Worm (Caenorhabditis elegans) whole organism, L3 larva: ENCODE measurements around the gene cpr-1.

Experiments used
- fos-1 ChIP-seq: fragments of 150-350 bp; optimal IDR thresholded peaks from 2 replicates; lab custom pipeline; 2014; ENCODE audit warnings: missing biosample characterization, missing genetic modification characterization
- lin-15B ChIP-seq: fragments of 150-350 bp; optimal IDR thresholded peaks from 2 replicates; lab custom pipeline; 2014; ENCODE audit warnings: missing biosample characterization, missing genetic modification characterization
- nhr-77 ChIP-seq: fragments of 150-350 bp; optimal IDR thresholded peaks from 2 replicates; lab custom pipeline; 2014; ENCODE audit warnings: missing biosample characterization, missing genetic modification characterization
- tbx-2 ChIP-seq: sonication (generic microtip); optimal IDR thresholded peaks from 2 replicates; lab custom pipeline; 2016; ENCODE audit warnings: mild to moderate bottlenecking, missing genetic modification characterization, missing compliant biosample characterization
- ztf-11 ChIP-seq: fragments of 150-350 bp; optimal IDR thresholded peaks from 2 replicates; lab custom pipeline; 2014; ENCODE audit warnings: missing biosample characterization, missing genetic modification characterization

ce11 chrV:12024273-12024672, 48.9 kb downstream of the cpr-1 start:
- TF ChIP-seq fos-1 (tag; lab: Kevin White, UChicago) (no peak), lin-15B (tag; lab: Kevin White, UChicago) (no peak), tbx-2 (no peak), ztf-11 (tag; lab: Kevin White, UChicago) (no peak), nhr-77 (no peak)
